Worm (Caenorhabditis elegans): Measurements from ENCODE around the gene Y6G8.15.
A peak's percentile ranks its signal among the peaks of the same experiment; 100 is the strongest.
"Not testable (repeated sequence)": the region's sequence is repeated elsewhere in the genome, so short reads cannot be mapped to it uniquely, and the experiment has no call there.

Y6G8.15 gene

ce11 chrV:17614251-17614650 lies 3.8 kb upstream of the Y6G8.15 start, which contains the start of gene Y6G8.14:
Y6G8.14 (minus strand) TSS chrV:17614351.
- TF ChIP-seq bed-3 (GFP tag; optimal IDR thresholded peaks at IDR 0.05): no peak
- no peak for TF ChIP-seq mab-5 (tag; optimal IDR thresholded peaks at IDR 0.05)
- TF ChIP-seq nhr-76 (tag; optimal IDR thresholded peaks at IDR 0.05): no peak
- no peak for TF ChIP-seq nhr-2 (tag; optimal IDR thresholded peaks at IDR 0.05)
- no peak for TF ChIP-seq ces-1 (GFP tag; optimal IDR thresholded peaks at IDR 0.05)
- TF ChIP-seq zip-8 (tag; optimal IDR thresholded peaks at IDR 0.05): peak; percentile 14
- no peak for TF ChIP-seq pha-4 (tag; optimal IDR thresholded peaks at IDR 0.05)

- TF ChIP-seq zip-8 (tag; optimal IDR thresholded peaks at IDR 0.05) (no peak), tbx-8 (GFP tag; optimal IDR thresholded peaks at IDR 0.05) (no peak), lsy-2 (tag; optimal IDR thresholded peaks at IDR 0.05) (no peak), elt-1 (tag; optimal IDR thresholded peaks at IDR 0.05; ENCODE audit: borderline replicate concordance, insufficient read depth) (no peak), sem-2 (GFP tag; optimal IDR thresholded peaks at IDR 0.05) (no peak), unc-120 (tag; optimal IDR thresholded peaks at IDR 0.05; ENCODE audit: poor library complexity, severe bottlenecking) (no peak), nhr-12 (tag; optimal IDR thresholded peaks at IDR 0.05) (no peak), lin-13 (tag; optimal IDR thresholded peaks at IDR 0.05) (no peak), hlh-1 (tag; optimal IDR thresholded peaks at IDR 0.05) (no peak), blmp-1 (tag; optimal IDR thresholded peaks at IDR 0.05) (no peak), ceh-39 (tag; optimal IDR thresholded peaks at IDR 0.05) (no peak), unc-39 (tag; optimal IDR thresholded peaks at IDR 0.05) (no peak)
Measured at ce11 chrV:17607797-17608196, 2.6 kb downstream of the Y6G8.15 start, which contains the start of gene srz-91. srz-91 (plus strand) TSS chrV:17608097.

- not testable (repeated sequence) for TF ChIP-seq tbx-8 (GFP tag; optimal IDR thresholded peaks at IDR 0.05); bed-3 (GFP tag; optimal IDR thresholded peaks at IDR 0.05); nhr-28 (tag; optimal IDR thresholded peaks at IDR 0.05)
Measured at ce11 chrV:17606050-17606449, 4.4 kb downstream of the Y6G8.15 start, which contains the start of gene Y6G8.16. Y6G8.16 (plus strand) TSS chrV:17606350.

ce11 chrV:17601520-17601919 lies 8.9 kb downstream of the Y6G8.15 start, which contains the start of gene ztf-25:
ztf-25 (plus strand) TSS chrV:17601820.
- TF ChIP-seq nhr-237 (tag; optimal IDR thresholded peaks at IDR 0.05) (no peak), sptf-1 (tag; optimal IDR thresholded peaks at IDR 0.05) (no peak), mep-1 (tag; optimal IDR thresholded peaks at IDR 0.05) (no peak), mls-2 (tag; optimal IDR thresholded peaks at IDR 0.05) (no peak), unc-120 (tag; optimal IDR thresholded peaks at IDR 0.05; ENCODE audit: poor library complexity, severe bottlenecking) (no peak), drap-1 (GFP tag; optimal IDR thresholded peaks at IDR 0.05) (no peak), tbx-8 (GFP tag; optimal IDR thresholded peaks at IDR 0.05) (no peak), pha-4 (tag; optimal IDR thresholded peaks at IDR 0.05) (no peak), elt-1 (tag; optimal IDR thresholded peaks at IDR 0.05; ENCODE audit: borderline replicate concordance, insufficient read depth) (no peak), M03D4.4 (tag; optimal IDR thresholded peaks at IDR 0.05) (no peak), ceh-43 (GFP tag; optimal IDR thresholded peaks at IDR 0.05) (no peak), lin-13 (tag; optimal IDR thresholded peaks at IDR 0.05) (no peak), unc-62 (GFP tag; optimal IDR thresholded peaks at IDR 0.05) (no peak), mab-5 (tag; optimal IDR thresholded peaks at IDR 0.05) (no peak), unc-39 (tag; optimal IDR thresholded peaks at IDR 0.05) (no peak), flh-1 (GFP tag; optimal IDR thresholded peaks at IDR 0.05) (no peak), blmp-1 (tag; optimal IDR thresholded peaks at IDR 0.05) (no peak), ham-2 (GFP tag; optimal IDR thresholded peaks at IDR 0.05) (no peak), nhr-76 (tag; optimal IDR thresholded peaks at IDR 0.05) (no peak)

- TF ChIP-seq cnd-1 (tag; optimal IDR thresholded peaks at IDR 0.05): no peak
- no peak for TF ChIP-seq pha-4 (tag; optimal IDR thresholded peaks at IDR 0.05)
- TF ChIP-seq ham-2 (GFP tag; optimal IDR thresholded peaks at IDR 0.05): no peak
- TF ChIP-seq unc-39 (tag; optimal IDR thresholded peaks at IDR 0.05): no peak
- no peak for TF ChIP-seq nhr-12 (tag; optimal IDR thresholded peaks at IDR 0.05)
- TF ChIP-seq ceh-43 (GFP tag; optimal IDR thresholded peaks at IDR 0.05): no peak
- TF ChIP-seq zip-8 (tag; optimal IDR thresholded peaks at IDR 0.05): no peak
- no peak for TF ChIP-seq ceh-39 (tag; optimal IDR thresholded peaks at IDR 0.05)
- no peak for TF ChIP-seq ztf-11 (tag; optimal IDR thresholded peaks at IDR 0.05)
- no peak for TF ChIP-seq ces-1 (GFP tag; optimal IDR thresholded peaks at IDR 0.05)
Measured at ce11 chrV:17598810-17599209, 11.6 kb downstream of the Y6G8.15 start, which contains the start of gene Y6G8.2. Y6G8.2 (minus strand) TSS chrV:17598956.
